Fruit fly (Drosophila melanogaster): Measurements from ENCODE around the gene CG1662.

DNA sequence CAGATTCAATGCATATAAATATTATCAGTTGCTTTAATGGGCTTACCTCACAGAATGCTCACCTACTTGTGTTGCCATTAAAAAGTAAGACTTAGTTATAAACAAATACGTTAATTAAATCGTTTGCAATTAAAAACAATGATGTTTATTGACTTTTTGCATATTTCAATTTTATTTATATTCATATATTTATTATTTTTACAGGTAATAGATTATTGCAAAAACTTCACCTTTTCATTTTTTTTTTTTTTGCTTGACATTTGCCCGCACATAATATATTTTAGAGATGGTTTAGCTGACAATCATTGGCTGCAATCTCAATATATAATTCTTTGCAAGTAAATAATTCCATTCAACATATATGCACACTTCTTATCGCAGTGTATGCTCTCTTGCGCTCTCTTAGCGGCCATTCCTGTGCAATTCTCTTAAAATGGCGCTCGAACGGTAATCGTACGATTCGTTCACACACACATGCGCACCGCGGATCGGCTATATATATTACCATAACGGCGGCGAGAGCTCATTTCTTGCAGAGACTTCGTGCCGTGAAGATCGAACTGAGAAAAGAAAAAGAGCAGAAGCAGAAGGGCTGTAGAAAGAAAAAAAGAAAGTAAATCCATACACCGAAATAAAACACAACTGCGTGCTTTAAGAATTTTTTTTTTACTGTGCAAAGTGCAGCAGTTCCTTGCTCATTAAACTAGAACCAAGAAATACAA, 9.2 kb downstream of the CG1662 start, which contains the start of gene Bcat:
- TF ChIP-seq aop (GFP tag; IDR thresholded peaks at IDR 0.05) (no peak), CG1233 (GFP tag; optimal IDR thresholded peaks at IDR 0.05) (peak; percentile 65), h (optimal IDR thresholded peaks at IDR 0.05) (no peak), ham (GFP tag; IDR thresholded peaks at IDR 0.05) (no peak), CG7271 (tag; optimal IDR thresholded peaks at IDR 0.05) (no peak), pros (GFP tag; optimal IDR thresholded peaks at IDR 0.05) (no peak), Pdp1 (GFP tag; optimal IDR thresholded peaks at IDR 0.05) (peak; percentile 10 to 42), CG18011 (GFP tag; optimal IDR thresholded peaks at IDR 0.05) (peak; percentile 32), CG3065 (GFP tag; optimal IDR thresholded peaks at IDR 0.05) (no peak), CG32767 (GFP tag; IDR thresholded peaks at IDR 0.05) (0 out of 2 replicates have a peak, but pooled peaks have one; percentile 39), bbx (GFP tag; IDR thresholded peaks at IDR 0.05; ENCODE audit: partially characterized antibody) (no peak), sim (GFP tag; IDR thresholded peaks at IDR 0.05) (no peak)

Data from whole organism, embryonic.